1 fruit fly cellular context compared by ENCODE assay signal in genomic region chr2L:2765659-2766373, dm6.
TF ChIP-seq lines count a peak whose summit lies in the region.

Gene Snx21, minus strand, starts transcription at chr2L:2765665.
Gene aph-1, plus strand, starts transcription at chr2L:2766233.

TF ChIP-seq in whole organism, embryonic, 481 proteins besides CTCF, POLR2A, EP300 and RAD21 (continued from another document):
- TF ChIP-seq CG15696 (tag; optimal IDR thresholded peaks at IDR 0.05; lab: Kevin White, UChicago), result peak; percentile 91
- peak; percentile 93 for TF ChIP-seq CG4424 (GFP tag; optimal IDR thresholded peaks at IDR 0.05; lab: Kevin White, UChicago)
- peak; percentile 77 for TF ChIP-seq psq (GFP tag; optimal IDR thresholded peaks at IDR 0.05; lab: Kevin White, UChicago)
- no peak for TF ChIP-seq CG2129 (GFP tag; IDR thresholded peaks at IDR 0.05; lab: Robert Waterston, UW; ENCODE audit: partially characterized antibody)
- peak; percentile 96 for TF ChIP-seq CG2678 (tag; optimal IDR thresholded peaks at IDR 0.05; lab: Kevin White, UChicago)
- peak; percentile 56; the same call in 1 of the 3 replicates for TF ChIP-seq gce (GFP tag; IDR thresholded peaks at IDR 0.05; lab: Robert Waterston, UW)
- TF ChIP-seq sr (GFP tag; IDR thresholded peaks at IDR 0.05; lab: Robert Waterston, UW), result peak; percentile 48; the same call in 1 of the 3 replicates
- TF ChIP-seq CG12071 (GFP tag; optimal IDR thresholded peaks at IDR 0.05; lab: Kevin White, UChicago), result peak; percentile 63
- TF ChIP-seq ranshi (GFP tag; IDR thresholded peaks at IDR 0.05; lab: Robert Waterston, UW), result peak; percentile 89
- TF ChIP-seq E2f2 (GFP tag; IDR thresholded peaks at IDR 0.05; lab: Robert Waterston, UW), result peak; percentile 75
- TF ChIP-seq aop (GFP tag; IDR thresholded peaks at IDR 0.05; lab: Robert Waterston, UW), result 0 out of 2 replicates have a peak, but pooled peaks have one; percentile 18
- no peak for TF ChIP-seq prd (optimal IDR thresholded peaks at IDR 0.05; lab: Kevin White, UChicago)
- peak; percentile 93 for TF ChIP-seq prd (GFP tag; IDR thresholded peaks at IDR 0.05; lab: Robert Waterston, UW)
- TF ChIP-seq CG16813 (GFP tag; IDR thresholded peaks at IDR 0.05; lab: Robert Waterston, UW; ENCODE audit: partially characterized antibody), result peak; percentile 18; the same call in 1 of the 3 replicates
- TF ChIP-seq CG2889 (GFP tag; IDR thresholded peaks at IDR 0.05; lab: Robert Waterston, UW), result peak; percentile 76
- TF ChIP-seq ac (GFP tag; optimal IDR thresholded peaks at IDR 0.05; lab: Kevin White, UChicago), result peak; percentile 46
- TF ChIP-seq esg (GFP tag; conservative IDR thresholded peaks at IDR 0.05; lab: Robert Waterston, UW), result peak; percentile 85
- peak; percentile 84 for TF ChIP-seq CG6813 (GFP tag; optimal IDR thresholded peaks at IDR 0.05; lab: Kevin White, UChicago)
- peak; percentile 78 for TF ChIP-seq slp2 (GFP tag; optimal IDR thresholded peaks at IDR 0.05; lab: Kevin White, UChicago)
- peak; percentile 87 for TF ChIP-seq CG12104 (GFP tag; optimal IDR thresholded peaks at IDR 0.05; lab: Kevin White, UChicago)
- peak; percentile 86 for TF ChIP-seq CG10267 (tag; optimal IDR thresholded peaks at IDR 0.05; lab: Kevin White, UChicago)
- peak; percentile 33; the same call in 1 of the 2 replicates for TF ChIP-seq Scr (GFP tag; IDR thresholded peaks at IDR 0.05; lab: Robert Waterston, UW; ENCODE audit: partially characterized antibody)
- TF ChIP-seq Hmr (GFP tag; optimal IDR thresholded peaks at IDR 0.05; lab: Kevin White, UChicago), result peak; percentile 95
- TF ChIP-seq Poxn (GFP tag; IDR thresholded peaks at IDR 0.05; lab: Robert Waterston, UW), result peak; percentile 54
- peak; percentile 88 for TF ChIP-seq Aef1 (GFP tag; IDR thresholded peaks at IDR 0.05; lab: Robert Waterston, UW)
- peak; percentile 85 for TF ChIP-seq CG12299 (tag; optimal IDR thresholded peaks at IDR 0.05; lab: Kevin White, UChicago)
- no peak; the same call in 1 of the 2 replicates for TF ChIP-seq dati (GFP tag; IDR thresholded peaks at IDR 0.05; lab: Robert Waterston, UW)
- TF ChIP-seq inv (GFP tag; IDR thresholded peaks at IDR 0.05; lab: Robert Waterston, UW; ENCODE audit: partially characterized antibody), result 0 out of 2 replicates have a peak, but pooled peaks have one; percentile 6
- peak; percentile 77 for TF ChIP-seq CG11247 (GFP tag; IDR thresholded peaks at IDR 0.05; lab: Robert Waterston, UW)
- TF ChIP-seq Awh (GFP tag; IDR thresholded peaks at IDR 0.05; lab: Robert Waterston, UW), result peak; percentile 75
- TF ChIP-seq CG10321 (GFP tag; IDR thresholded peaks at IDR 0.05; lab: Robert Waterston, UW), result peak; percentile 61
- peak; percentile 57 for TF ChIP-seq Hey (tag; optimal IDR thresholded peaks at IDR 0.05; lab: Kevin White, UChicago)
- peak; percentile 91 for TF ChIP-seq CG10979 (tag; optimal IDR thresholded peaks at IDR 0.05; lab: Kevin White, UChicago)
- peak; percentile 94 for TF ChIP-seq CG2712 (tag; optimal IDR thresholded peaks at IDR 0.05; lab: Kevin White, UChicago)
- peak; percentile 78 for TF ChIP-seq eyg (GFP tag; optimal IDR thresholded peaks at IDR 0.05; lab: Kevin White, UChicago)
- TF ChIP-seq CG10543 (GFP tag; optimal IDR thresholded peaks at IDR 0.05; lab: Kevin White, UChicago), result peak; percentile 95
- TF ChIP-seq D (optimal IDR thresholded peaks at IDR 0.05; lab: Kevin White, UChicago), result no peak
- peak; percentile 91 for TF ChIP-seq D (GFP tag; optimal IDR thresholded peaks at IDR 0.05; lab: Kevin White, UChicago)
- peak; percentile 80 for TF ChIP-seq GATAe (GFP tag; conservative IDR thresholded peaks at IDR 0.05; lab: Robert Waterston, UW)
- TF ChIP-seq D19B (GFP tag; optimal IDR thresholded peaks at IDR 0.05; lab: Kevin White, UChicago), result peak; percentile 83
- TF ChIP-seq croc (GFP tag; conservative IDR thresholded peaks at IDR 0.05; lab: Robert Waterston, UW), result peak; percentile 83
- peak; percentile 77 for TF ChIP-seq CG17912 (GFP tag; optimal IDR thresholded peaks at IDR 0.05; lab: Kevin White, UChicago)
